Fruit fly (Drosophila melanogaster): Measurements from ENCODE around the gene Ts.

dm6 chr2L:2931555-2932131 lies 37.8 kb downstream of the Ts start:
- no peak for TF ChIP-seq ttk (optimal IDR thresholded peaks at IDR 0.05)
- TF ChIP-seq insv (optimal IDR thresholded peaks at IDR 0.05) = no peak

Data from Kc167 (cell line).